Worm (Caenorhabditis elegans) whole organism, midembryonic: ENCODE measurements around the gene F25B5.3.

Source experiments
- T22C8.4 ChIP-seq: fragments of 200-800 bp; sonication (Bioruptor generic); IDR thresholded peaks from 2 replicates; pipeline ENCODE4 v1.3.6; 2022; ENCODE audit warnings: missing genetic modification characterization, missing compliant biosample characterization
- cog-1 ChIP-seq: sonication (generic microtip); optimal IDR thresholded peaks from 2 replicates; lab custom pipeline; 2016; ENCODE audit warnings: missing genetic modification characterization, missing compliant biosample characterization
- flt-1 ChIP-seq: fragments of 200-800 bp; sonication (Bioruptor generic); IDR thresholded peaks from 2 replicates; pipeline ENCODE4 v1.3.6; 2022; ENCODE audit warnings: missing genetic modification characterization, missing compliant biosample characterization
- klf-2 ChIP-seq: fragments of 200-800 bp; sonication (Bioruptor generic); conservative IDR thresholded peaks from 2 replicates; pipeline ENCODE4 v1.3.6; 2022; ENCODE audit warnings: missing genetic modification reagents, missing genetic modification characterization, missing compliant biosample characterization
- ref-1 ChIP-seq: fragments of 200-800 bp; sonication (Bioruptor generic); conservative IDR thresholded peaks from 2 replicates; pipeline ENCODE4 v1.3.6; 2022; ENCODE audit warnings: missing genetic modification reagents, missing genetic modification characterization, missing compliant biosample characterization
- ztf-23 ChIP-seq: fragments of 200-800 bp; sonication (Bioruptor generic); IDR thresholded peaks from 2 replicates; pipeline ENCODE4 v1.3.6; 2022; ENCODE audit warnings: missing genetic modification reagents, missing genetic modification characterization, missing compliant biosample characterization
- ztf-29 ChIP-seq: fragments of 200-800 bp; sonication (Bioruptor generic); IDR thresholded peaks from 2 replicates; pipeline ENCODE4 v1.3.6; 2022; ENCODE audit warnings: missing genetic modification reagents, missing genetic modification characterization, missing compliant biosample characterization

ce11 chrIII:5976021-5976420, 27.3 kb downstream of the F25B5.3 start:
- no peak for TF ChIP-seq T22C8.4
- TF ChIP-seq ztf-29 (GFP tag; lab: Robert Waterston, UW), result no peak
- TF ChIP-seq flt-1 (GFP tag; lab: Robert Waterston, UW), result no peak
- no peak for TF ChIP-seq klf-2
- TF ChIP-seq ref-1, result no peak
- no peak for TF ChIP-seq ztf-23
- no peak for TF ChIP-seq cog-1 (tag; lab: Kevin White, UChicago)
